Worm (Caenorhabditis elegans) whole organism, dauer: ENCODE measurements around the gene T23F6.5.

Experiments used
- unc-62 ChIP-seq: sonication (generic microtip); optimal IDR thresholded peaks from 2 replicates; lab custom pipeline; 2017; ENCODE audit warnings: missing biosample characterization, missing genetic modification reagents, missing genetic modification characterization

Gene T23F6.5

ce11 chrIV:12743680-12744079, 2.3 kb upstream of the T23F6.5 start:
- no peak for TF ChIP-seq unc-62 (GFP tag; lab: Kevin White, UChicago)

- TF ChIP-seq unc-62 (GFP tag; lab: Kevin White, UChicago): no peak
These were observed 13.2 kb downstream of the T23F6.5 start for ce11 chrIV:12728162-12728561.

- TF ChIP-seq unc-62 (GFP tag; lab: Kevin White, UChicago): no peak
These were observed 15.4 kb downstream of the T23F6.5 start for ce11 chrIV:12725925-12726324.

DNA sequence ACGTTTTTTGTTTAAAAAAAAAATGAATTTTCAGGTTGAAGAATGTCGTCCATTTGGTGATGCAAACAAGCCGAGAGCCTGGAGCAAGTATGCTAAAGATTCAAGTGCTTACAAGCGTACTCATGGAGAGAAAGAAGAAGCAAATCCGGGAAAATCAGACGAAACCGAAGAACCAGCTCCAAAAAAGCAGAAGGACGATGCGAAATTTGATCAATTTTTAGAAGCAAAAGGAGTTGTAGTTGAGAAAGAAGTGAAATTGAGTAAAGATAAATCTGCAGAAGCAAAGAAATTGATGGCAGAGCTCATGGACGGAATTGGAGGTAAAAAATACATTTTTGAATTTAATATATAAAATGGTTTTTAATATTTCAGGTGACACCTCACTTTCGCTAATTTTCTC, 16.1 kb downstream of the T23F6.5 start:
- no peak for TF ChIP-seq unc-62 (GFP tag; lab: Kevin White, UChicago)

DNA sequence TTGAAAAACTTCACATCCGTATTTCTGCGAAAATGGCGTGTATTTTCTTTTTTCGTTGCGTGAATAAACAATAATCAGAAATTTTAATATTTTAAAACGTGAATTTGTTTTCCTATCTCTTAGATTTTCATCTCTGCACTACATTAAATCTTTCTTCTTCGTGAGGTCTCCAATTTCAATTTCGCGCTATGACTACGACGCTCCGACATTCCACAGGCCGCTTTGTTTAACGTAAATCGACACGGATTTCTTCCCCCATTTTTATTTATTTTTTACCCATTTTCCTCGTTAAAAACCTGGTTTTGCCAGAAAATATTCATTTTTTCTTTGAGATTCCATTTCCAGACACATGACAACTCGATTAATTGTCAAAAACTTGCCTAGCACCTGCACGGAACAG, 16.7 kb downstream of the T23F6.5 start, which contains the start of the genes T23F6.3 and rbd-1:
Gene T23F6.3, minus strand, starts transcription at position 120 of the 400 bp plus-strand sequence.
Gene rbd-1, plus strand, starts transcription at position 346 of the 400 bp plus-strand sequence.
- no peak for TF ChIP-seq unc-62 (GFP tag; lab: Kevin White, UChicago)

- TF ChIP-seq unc-62 (GFP tag; lab: Kevin White, UChicago): no peak
These were observed 20.2 kb downstream of the T23F6.5 start, which contains the start of gene T23F6.2 for ce11 chrIV:12721106-12721505. T23F6.2 (plus strand) TSS chrIV:12721356.

DNA sequence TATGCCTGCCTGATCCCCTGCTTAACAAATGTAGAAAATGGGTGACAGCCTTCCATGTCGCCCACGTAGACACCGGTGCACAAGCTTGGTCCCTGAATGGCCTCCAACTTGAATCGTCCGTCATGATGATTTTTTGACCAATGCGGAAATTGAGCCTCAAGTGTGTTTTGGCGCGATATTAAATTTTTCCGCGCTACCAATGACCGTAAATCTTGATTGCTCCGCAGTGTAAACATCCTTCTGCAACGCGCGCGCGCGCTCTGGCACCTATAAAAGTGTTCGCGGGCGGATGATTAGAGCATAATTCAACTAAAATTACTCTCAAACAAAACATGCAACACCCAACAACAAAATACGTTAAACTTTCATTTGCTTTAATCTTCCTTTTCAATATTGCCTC, 21.7 kb downstream of the T23F6.5 start, which contains the start of gene idpp-7:
Gene idpp-7, plus strand, starts transcription at position 301 of the 400 bp plus-strand sequence.
- TF ChIP-seq unc-62 (GFP tag; lab: Kevin White, UChicago): no peak

DNA sequence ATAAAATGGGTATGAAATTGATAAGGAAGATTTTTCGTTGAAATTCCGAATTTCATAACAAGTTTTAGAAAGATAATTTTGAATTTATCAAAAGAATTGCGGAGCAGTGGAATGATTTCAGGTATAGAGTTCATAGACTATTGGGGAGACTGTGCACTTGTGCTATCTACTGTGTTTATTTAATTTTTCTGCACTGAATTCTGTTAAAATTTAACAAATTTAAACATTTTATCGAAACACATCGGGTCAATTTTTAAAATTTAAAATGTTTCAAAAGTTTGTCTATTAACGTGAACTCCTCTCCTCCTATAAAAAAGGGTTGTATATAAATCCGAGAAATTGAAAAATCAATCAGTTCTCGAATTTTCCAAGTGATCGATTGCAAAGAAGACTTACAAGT, 23.8 kb downstream of the T23F6.5 start, which contains the start of gene C27D8.1:
Gene C27D8.1, plus strand, starts transcription at position 301 of the 400 bp plus-strand sequence.
- no peak for TF ChIP-seq unc-62 (GFP tag; lab: Kevin White, UChicago)

DNA sequence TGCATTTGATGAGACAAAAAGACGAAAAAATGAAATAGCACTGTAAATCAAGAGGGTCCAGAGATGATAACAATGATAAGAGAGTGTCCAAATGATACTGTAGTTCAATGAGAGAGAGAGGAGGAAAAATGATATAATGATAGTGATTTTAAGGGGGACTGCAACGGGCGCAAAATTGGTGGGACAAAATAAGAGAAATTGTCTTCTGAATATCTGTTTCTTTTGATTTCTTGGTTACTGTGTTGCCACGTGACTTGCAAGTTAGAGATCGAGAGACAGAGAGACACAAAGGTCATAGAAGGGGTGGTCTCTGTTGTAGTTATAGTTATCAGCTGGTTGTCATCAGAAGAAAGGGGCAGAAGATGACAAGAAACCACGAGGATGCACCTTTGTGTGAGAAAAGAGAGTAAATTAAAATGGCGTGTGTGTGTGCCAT, 25.4 kb downstream of the T23F6.5 start:
- TF ChIP-seq unc-62 (GFP tag; lab: Kevin White, UChicago): no peak

- no peak for TF ChIP-seq unc-62 (GFP tag; lab: Kevin White, UChicago)
These were observed 29.7 kb downstream of the T23F6.5 start, which contains the start of gene C27D8.3 for ce11 chrIV:12711644-12712043. C27D8.3 (minus strand) TSS chrIV:12711744.

ce11 chrIV:12710996-12711395, 30.3 kb downstream of the T23F6.5 start, which contains the start of gene C27D8.2:
C27D8.2 (plus strand) TSS chrIV:12711217.
- no peak for TF ChIP-seq unc-62 (GFP tag; lab: Kevin White, UChicago)

- no peak for TF ChIP-seq unc-62 (GFP tag; lab: Kevin White, UChicago)
These were observed 37.5 kb downstream of the T23F6.5 start, which contains the start of gene C27D8.4 for ce11 chrIV:12703811-12704210. C27D8.4 (plus strand) TSS chrIV:12704111.

DNA sequence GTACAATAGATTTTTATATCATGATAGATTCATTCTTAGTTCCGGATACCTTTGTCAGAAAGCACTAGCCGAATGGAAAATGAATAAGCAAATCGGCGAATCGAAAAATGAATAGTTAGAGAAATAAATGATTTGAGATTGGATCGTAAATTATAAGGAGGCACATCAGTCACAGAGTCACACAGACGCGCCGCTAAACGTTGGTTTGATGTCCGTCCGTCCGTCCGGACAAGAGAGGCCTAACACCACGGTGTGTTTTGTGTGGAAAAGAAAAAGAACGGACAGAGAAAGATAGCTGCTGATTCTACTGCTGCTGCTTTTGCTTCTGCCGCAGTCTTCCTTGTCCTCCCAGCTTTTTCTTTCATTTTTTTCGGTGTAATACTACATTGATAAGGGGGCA, 40.4 kb downstream of the T23F6.5 start:
- no peak for TF ChIP-seq unc-62 (GFP tag; lab: Kevin White, UChicago)

- no peak for TF ChIP-seq unc-62 (GFP tag; lab: Kevin White, UChicago)
These were observed 41.1 kb downstream of the T23F6.5 start for ce11 chrIV:12700204-12700603.

- no peak for TF ChIP-seq unc-62 (GFP tag; lab: Kevin White, UChicago)
These were observed 42.5 kb downstream of the T23F6.5 start for ce11 chrIV:12698880-12699279.

DNA sequence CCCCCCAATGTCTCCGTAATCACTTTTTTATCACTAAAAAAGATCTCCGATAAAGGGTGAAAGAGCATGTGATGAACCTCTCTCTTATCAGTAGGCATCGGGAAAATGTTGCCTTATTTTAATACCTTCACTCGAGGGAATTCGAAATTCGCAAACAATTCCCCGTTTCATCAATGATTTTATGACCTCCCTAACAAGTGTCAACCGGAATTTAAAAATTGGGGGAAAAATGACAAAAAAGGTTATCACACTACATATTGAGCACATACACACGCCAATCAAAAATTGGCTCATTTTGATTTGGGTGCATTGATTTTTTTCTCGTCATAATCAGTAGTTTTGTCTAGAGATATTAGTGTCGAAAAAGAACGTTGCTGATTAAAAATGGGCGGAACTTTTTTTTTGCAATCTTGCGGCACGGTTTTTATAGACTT, 51.6 kb downstream of the T23F6.5 start:
- no peak for TF ChIP-seq unc-62 (GFP tag; lab: Kevin White, UChicago)

DNA sequence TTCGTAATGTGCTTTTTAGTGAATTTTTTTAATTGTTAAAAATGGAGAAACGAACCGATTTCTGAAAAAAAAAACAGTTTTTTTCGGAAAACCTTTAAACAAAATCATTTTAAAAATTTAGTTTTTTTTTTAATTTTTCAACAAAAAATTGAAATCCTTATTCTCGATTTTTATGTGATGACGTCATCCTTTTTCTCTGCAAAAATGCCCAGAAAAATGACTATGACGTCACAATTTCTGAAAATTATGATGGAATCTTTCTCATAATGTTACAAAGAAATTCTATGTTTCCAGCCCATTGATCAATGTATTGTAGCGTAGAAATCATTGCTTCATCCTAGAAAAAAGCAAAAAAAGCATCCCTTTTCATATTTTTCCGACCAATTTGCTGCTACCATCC, 52.0 kb downstream of the T23F6.5 start:
- TF ChIP-seq unc-62 (GFP tag; lab: Kevin White, UChicago): no peak
